Worm (Caenorhabditis elegans): ENCODE data around the gene R02C2.1.

DNA sequence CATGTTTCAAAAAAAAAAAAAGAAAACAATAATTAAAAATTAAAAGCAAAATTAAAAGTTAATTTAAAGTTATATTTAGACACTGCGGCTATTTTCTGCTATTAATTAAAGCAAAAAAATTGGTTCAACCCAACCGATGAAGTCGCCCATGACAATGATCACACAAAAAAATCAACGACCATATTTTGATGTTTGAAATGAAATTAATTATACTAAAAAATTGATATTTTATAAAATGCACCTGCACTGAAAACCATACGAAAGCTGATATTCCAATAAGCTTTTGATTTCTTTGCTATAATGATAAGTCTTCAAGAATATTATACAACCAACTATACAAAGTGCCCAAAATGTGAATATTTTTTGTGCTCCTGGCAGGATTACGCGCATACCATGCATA lies 18.4 kb downstream of the R02C2.1 start, which contains the start of gene srh-80:
- no peak for TF ChIP-seq ama-1 (optimal IDR thresholded peaks at IDR 0.05)
- no peak for TF ChIP-seq flt-1 (GFP tag; IDR thresholded peaks at IDR 0.05)
- TF ChIP-seq ets-7 (tag; optimal IDR thresholded peaks at IDR 0.05), result no peak
- no peak for TF ChIP-seq B0310.2 (tag; optimal IDR thresholded peaks at IDR 0.05)
